Fruit fly (Drosophila melanogaster): ENCODE measurements around the gene CG11263.

dm6 chr3L:13040849-13041248 lies 34.2 kb downstream of the CG11263 start:
- TF ChIP-seq Myc (optimal IDR thresholded peaks at IDR 0.05) (no peak), Sin3A (optimal IDR thresholded peaks at IDR 0.05) (no peak), ttk (optimal IDR thresholded peaks at IDR 0.05) (no peak)

Measured in Kc167 (cell line).